Fruit fly (Drosophila melanogaster): ENCODE measurements around the gene CG32262.
A peak's percentile ranks its signal among the peaks of the same experiment; 100 is the strongest.

Gene CG32262

DNA sequence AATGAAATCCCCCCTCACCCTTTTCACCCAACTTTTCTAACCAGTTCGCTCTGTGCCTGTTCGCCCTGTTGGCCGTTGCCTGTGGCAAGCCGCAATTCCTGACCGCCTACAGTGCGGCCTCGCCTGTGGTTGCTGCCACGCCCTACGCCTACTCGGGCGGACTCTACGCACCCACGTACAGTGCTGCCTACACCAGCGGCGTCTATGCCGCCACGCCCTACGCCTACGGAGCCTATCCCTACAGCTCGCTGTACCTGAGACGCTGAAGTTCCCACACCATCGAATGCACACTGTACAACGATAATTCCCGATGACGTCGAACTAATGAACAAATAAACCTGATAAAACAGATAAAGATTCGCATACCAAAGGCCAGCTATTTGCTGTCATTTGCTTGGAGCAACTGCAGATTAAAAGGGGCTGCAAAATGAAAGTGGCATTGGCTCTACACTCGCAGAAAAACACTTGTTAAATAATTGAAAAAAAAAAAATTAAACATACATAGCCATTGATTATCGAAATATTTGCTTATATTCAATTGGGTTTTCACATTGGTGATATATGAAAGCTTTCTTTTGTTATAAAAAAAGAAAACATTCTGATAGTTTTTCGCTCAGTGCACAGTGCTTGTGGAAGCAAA lies 18.8 kb downstream of the CG32262 start (continued):
- TF ChIP-seq Ada2b (GFP tag; IDR thresholded peaks at IDR 0.05) (0 out of 2 replicates have a peak, but pooled peaks have one; percentile 4), unpg (GFP tag; optimal IDR thresholded peaks at IDR 0.05) (peak; percentile 12), CG15696 (tag; optimal IDR thresholded peaks at IDR 0.05) (no peak), CG2120 (GFP tag; optimal IDR thresholded peaks at IDR 0.05) (no peak), bab2 (GFP tag; optimal IDR thresholded peaks at IDR 0.05) (no peak), luna (GFP tag; optimal IDR thresholded peaks at IDR 0.05) (no peak), HLH54F (GFP tag; optimal IDR thresholded peaks at IDR 0.05) (no peak), Rfx (GFP tag; IDR thresholded peaks at IDR 0.05) (peak; percentile 42), CG2116 (GFP tag; optimal IDR thresholded peaks at IDR 0.05) (no peak), Stat92E (GFP tag; optimal IDR thresholded peaks at IDR 0.05) (no peak), CG4424 (GFP tag; optimal IDR thresholded peaks at IDR 0.05) (peak; percentile 31), MBD-R2 (GFP tag; IDR thresholded peaks at IDR 0.05) (no peak), CG3847 (GFP tag; IDR thresholded peaks at IDR 0.05) (peak; percentile 5; the same call in 1 of the 2 replicates), p53 (GFP tag; optimal IDR thresholded peaks at IDR 0.05) (no peak), Nf-YC (tag; optimal IDR thresholded peaks at IDR 0.05) (no peak), TFAM (GFP tag; optimal IDR thresholded peaks at IDR 0.05) (no peak), E2f2 (GFP tag; IDR thresholded peaks at IDR 0.05) (no peak), prd (optimal IDR thresholded peaks at IDR 0.05) (no peak), prd (GFP tag; IDR thresholded peaks at IDR 0.05) (peak; percentile 22; the same call in 1 of the 3 replicates), sisA (GFP tag; IDR thresholded peaks at IDR 0.05) (no peak), CG10267 (tag; optimal IDR thresholded peaks at IDR 0.05) (no peak), ems (GFP tag; optimal IDR thresholded peaks at IDR 0.05) (no peak), trem (tag; optimal IDR thresholded peaks at IDR 0.05) (no peak), CG12744 (GFP tag; optimal IDR thresholded peaks at IDR 0.05) (no peak), pho (GFP tag; optimal IDR thresholded peaks at IDR 0.05) (no peak), abd-A (tag; optimal IDR thresholded peaks at IDR 0.05) (no peak), CG30020 (tag; optimal IDR thresholded peaks at IDR 0.05) (no peak), CG17328 (GFP tag; IDR thresholded peaks at IDR 0.05) (no peak), lov (optimal IDR thresholded peaks at IDR 0.05) (no peak), lov (GFP tag; IDR thresholded peaks at IDR 0.05) (0 out of 3 replicates have a peak, but pooled peaks have one; percentile 29), CG34376 (GFP tag; optimal IDR thresholded peaks at IDR 0.05) (no peak), CG11560 (tag; IDR thresholded peaks at IDR 0.05) (0 out of 3 replicates have a peak, but pooled peaks have one; percentile 21), ssp (GFP tag; IDR thresholded peaks at IDR 0.05) (no peak), CG8388 (GFP tag; optimal IDR thresholded peaks at IDR 0.05) (peak; percentile 38), CG11247 (GFP tag; IDR thresholded peaks at IDR 0.05) (0 out of 2 replicates have a peak, but pooled peaks have one; percentile 34), CG6654 (GFP tag; optimal IDR thresholded peaks at IDR 0.05) (no peak), mam (GFP tag; optimal IDR thresholded peaks at IDR 0.05) (no peak), ATbp (GFP tag; optimal IDR thresholded peaks at IDR 0.05) (no peak), CG17186 (GFP tag; optimal IDR thresholded peaks at IDR 0.05) (no peak), CG6175 (GFP tag; IDR thresholded peaks at IDR 0.05) (0 out of 3 replicates have a peak, but pooled peaks have one; percentile 18), Elba2 (GFP tag; optimal IDR thresholded peaks at IDR 0.05) (no peak), CG8290 (GFP tag; optimal IDR thresholded peaks at IDR 0.05) (no peak), CG8290 (tag; optimal IDR thresholded peaks at IDR 0.05) (no peak), CG13296 (GFP tag; optimal IDR thresholded peaks at IDR 0.05) (no peak), Camta (GFP tag; optimal IDR thresholded peaks at IDR 0.05) (no peak), eyg (GFP tag; optimal IDR thresholded peaks at IDR 0.05) (no peak), CG31388 (GFP tag; optimal IDR thresholded peaks at IDR 0.05) (no peak), sens-2 (GFP tag; IDR thresholded peaks at IDR 0.05) (no peak), nmo (GFP tag; optimal IDR thresholded peaks at IDR 0.05) (no peak), nerfin-2 (GFP tag; IDR thresholded peaks at IDR 0.05; ENCODE audit: partially characterized antibody) (no peak), chn (GFP tag; optimal IDR thresholded peaks at IDR 0.05) (no peak), Six4 (GFP tag; optimal IDR thresholded peaks at IDR 0.05) (no peak)
